Worm (Caenorhabditis elegans) whole organism, L4 larva: ENCODE results near the gene popl-5.

Experiments used
- F37D6.2 ChIP-seq: sonication (generic microtip); optimal IDR thresholded peaks from 2 replicates; lab custom pipeline; 2016; ENCODE audit warnings: mild to moderate bottlenecking, missing genetic modification characterization, missing compliant biosample characterization
- R02D3.7 ChIP-seq: fragments of 150-350 bp; sonication (generic microtip); optimal IDR thresholded peaks from 3 replicates; lab custom pipeline; 2014; ENCODE audit warnings: missing biosample characterization, missing genetic modification characterization
- T26A8.4 ChIP-seq: fragments of 200-800 bp; sonication (Bioruptor generic); IDR thresholded peaks from 2 replicates; pipeline ENCODE4 v1.3.6; 2022; ENCODE audit warnings: missing genetic modification characterization, missing compliant biosample characterization
- Y75B8A.6 ChIP-seq: fragments of 200-800 bp; sonication (Bioruptor generic); IDR thresholded peaks from 2 replicates; pipeline ENCODE4 v1.3.6; 2022; ENCODE audit warnings: missing genetic modification reagents, missing genetic modification characterization, missing compliant biosample characterization
- ZK546.5 ChIP-seq, 2 experiments: sonication (generic microtip); optimal IDR thresholded peaks; 2 replicates each; lab custom pipeline; 2017; ENCODE audit warnings: missing biosample characterization in 2 of 2, missing genetic modification characterization in 2 of 2
- aha-1 ChIP-seq: fragments of 150-350 bp; peaks from one replicate; lab custom pipeline; 2014; ENCODE audit warnings: missing biosample characterization, missing genetic modification characterization
- attf-4 ChIP-seq: sonication (generic microtip); optimal IDR thresholded peaks from 3 replicates; lab custom pipeline; 2017; ENCODE audit warnings: missing biosample characterization, missing genetic modification characterization
- ceh-32 ChIP-seq: sonication (generic microtip); optimal IDR thresholded peaks from 2 replicates; lab custom pipeline; 2016; ENCODE audit warnings: mild to moderate bottlenecking, missing genetic modification characterization, missing compliant biosample characterization; ENCODE audit not compliant: poor library complexity
- ceh-44 ChIP-seq: fragments of 200-800 bp; sonication (Bioruptor generic); IDR thresholded peaks from 2 replicates; pipeline ENCODE4 v1.3.6; 2022; ENCODE audit warnings: missing genetic modification reagents, missing genetic modification characterization, missing compliant biosample characterization
- ceh-82 ChIP-seq: sonication (generic microtip); optimal IDR thresholded peaks from 2 replicates; lab custom pipeline; 2017; ENCODE audit warnings: missing biosample characterization, missing genetic modification characterization
- cey-2 ChIP-seq: sonication (generic microtip); optimal IDR thresholded peaks from 3 replicates; lab custom pipeline; 2017; ENCODE audit warnings: missing genetic modification characterization, mild to moderate bottlenecking, missing compliant biosample characterization, antibody characterized with exemption, borderline replicate concordance; ENCODE audit not compliant: insufficient read depth
- ctbp-1 ChIP-seq: fragments of 200-800 bp; sonication (Bioruptor generic); IDR thresholded peaks from 2 replicates; pipeline ENCODE4 v1.3.6; 2022; ENCODE audit warnings: missing genetic modification reagents, missing genetic modification characterization, missing compliant biosample characterization
- daf-12 ChIP-seq: fragments of 150-350 bp; optimal IDR thresholded peaks from 2 replicates; lab custom pipeline; 2014; ENCODE audit warnings: missing biosample characterization, missing genetic modification reagents, missing genetic modification characterization
- daf-19 ChIP-seq: fragments of 200-800 bp; sonication (Bioruptor generic); conservative IDR thresholded peaks from 2 replicates; pipeline ENCODE4 v1.3.6; 2022; ENCODE audit warnings: missing genetic modification characterization, missing compliant biosample characterization
- daf-8 ChIP-seq: fragments of 200-800 bp; sonication (Bioruptor generic); IDR thresholded peaks from 2 replicates; pipeline ENCODE4 v1.3.6; 2022; ENCODE audit warnings: missing genetic modification characterization, missing compliant biosample characterization
- dmd-8 ChIP-seq: fragments of 200-800 bp; sonication (Bioruptor generic); IDR thresholded peaks from 2 replicates; pipeline ENCODE4 v1.3.6; 2022; ENCODE audit warnings: missing genetic modification characterization, missing compliant biosample characterization
- fos-1 ChIP-seq: fragments of 150-350 bp; optimal IDR thresholded peaks from 2 replicates; lab custom pipeline; 2014; ENCODE audit warnings: missing biosample characterization, missing genetic modification characterization
- gei-8 ChIP-seq: fragments of 200-800 bp; sonication (Bioruptor generic); optimal IDR thresholded peaks from 2 replicates; lab custom pipeline; 2018; ENCODE audit warnings: mild to moderate bottlenecking, missing genetic modification characterization, missing compliant biosample characterization
- hlh-30 ChIP-seq: sonication (generic microtip); optimal IDR thresholded peaks from 2 replicates; lab custom pipeline; 2017; ENCODE audit warnings: antibody characterized with exemption, mild to moderate bottlenecking, missing genetic modification characterization, missing compliant biosample characterization; ENCODE audit not compliant: insufficient read depth
- jun-1 ChIP-seq: fragments of 150-350 bp; optimal IDR thresholded peaks from 2 replicates; lab custom pipeline; 2014; ENCODE audit warnings: missing biosample characterization, missing genetic modification reagents, missing genetic modification characterization
- lim-7 ChIP-seq: fragments of 200-800 bp; sonication (Bioruptor generic); IDR thresholded peaks from 2 replicates; pipeline ENCODE4 v1.3.6; 2022; ENCODE audit warnings: missing genetic modification characterization, missing compliant biosample characterization
- lin-13 ChIP-seq: fragments of 150-350 bp; optimal IDR thresholded peaks from 2 replicates; lab custom pipeline; 2014; ENCODE audit warnings: missing biosample characterization, missing genetic modification reagents, missing genetic modification characterization
- lin-38 ChIP-seq: fragments of 200-800 bp; sonication (Bioruptor generic); IDR thresholded peaks from 2 replicates; pipeline ENCODE4 v1.3.6; 2022; ENCODE audit warnings: missing genetic modification reagents, missing genetic modification characterization, missing compliant biosample characterization
- lsy-2 ChIP-seq, 2 experiments: fragments of 150-350 bp in 1 of 2; sonication (generic microtip) in 1 of 2; optimal IDR thresholded peaks; 2 replicates each; lab custom pipeline; 2014 to 2017; ENCODE audit warnings: missing biosample characterization in 2 of 2, missing genetic modification characterization in 2 of 2
- mdl-1 ChIP-seq, 2 experiments: fragments of 150-350 bp in 1 of 2; sonication (generic microtip) in 1 of 2; optimal IDR thresholded peaks; 2 replicates each; lab custom pipeline; 2014 to 2017; ENCODE audit warnings: missing biosample characterization in 2 of 2, missing genetic modification characterization in 2 of 2
- mes-2 ChIP-seq: sonication (generic microtip); optimal IDR thresholded peaks from 2 replicates; lab custom pipeline; 2016; ENCODE audit warnings: missing genotype, mild to moderate bottlenecking, missing genetic modification characterization, missing compliant biosample characterization; ENCODE audit not compliant: poor library complexity, severe bottlenecking
- mxl-2 ChIP-seq: fragments of 200-800 bp; sonication (Bioruptor generic); conservative IDR thresholded peaks from 2 replicates; pipeline ENCODE4 v1.3.6; 2022; ENCODE audit warnings: missing genetic modification reagents, missing genetic modification characterization, missing compliant biosample characterization
- nhr-111 ChIP-seq: fragments of 200-800 bp; sonication (Bioruptor generic); optimal IDR thresholded peaks from 2 replicates; lab custom pipeline; 2018; ENCODE audit warnings: mild to moderate bottlenecking, missing genetic modification characterization, missing compliant biosample characterization
- nhr-237 ChIP-seq: sonication (generic microtip); optimal IDR thresholded peaks from 2 replicates; lab custom pipeline; 2017; ENCODE audit warnings: missing biosample characterization, missing genetic modification characterization
- nhr-28 ChIP-seq: fragments of 150-350 bp; optimal IDR thresholded peaks from 2 replicates; lab custom pipeline; 2014; ENCODE audit warnings: missing biosample characterization, missing genetic modification characterization
- nhr-76 ChIP-seq: fragments of 150-350 bp; optimal IDR thresholded peaks from 2 replicates; lab custom pipeline; 2014; ENCODE audit warnings: missing biosample characterization, missing genetic modification characterization
- nhr-77 ChIP-seq: fragments of 150-350 bp; optimal IDR thresholded peaks from 2 replicates; lab custom pipeline; 2014; ENCODE audit warnings: missing biosample characterization, missing genetic modification characterization
- spr-1 ChIP-seq: sonication (generic microtip); optimal IDR thresholded peaks from 2 replicates; lab custom pipeline; 2016; ENCODE audit warnings: mild to moderate bottlenecking, missing genetic modification characterization, missing compliant biosample characterization
- spr-3 ChIP-seq: fragments of 200-800 bp; sonication (Bioruptor generic); optimal IDR thresholded peaks from 2 replicates; lab custom pipeline; 2018; ENCODE audit warnings: mild to moderate bottlenecking, missing genetic modification characterization, missing compliant biosample characterization
- unc-62 ChIP-seq, 3 experiments: fragments of 150-350 bp in 1 of 3; sonication (generic microtip); optimal IDR thresholded peaks in 2 of 3; peaks in 1 of 3; 1 replicate in 1 of 3; 2 replicates in 2 of 3; lab custom pipeline; 2014 to 2017; ENCODE audit warnings: missing biosample characterization in 3 of 3, missing genetic modification characterization in 3 of 3, missing genetic modification reagents in 3 of 3, missing genotype in 1 of 3
- zfp-3 ChIP-seq: fragments of 200-800 bp; sonication (Bioruptor generic); conservative IDR thresholded peaks from 2 replicates; pipeline ENCODE4 v1.3.6; 2022; ENCODE audit warnings: missing genetic modification reagents, missing genetic modification characterization, missing compliant biosample characterization
- zip-11 ChIP-seq: fragments of 200-800 bp; sonication (Bioruptor generic); IDR thresholded peaks from 2 replicates; pipeline ENCODE4 v1.3.6; 2022; ENCODE audit warnings: missing genetic modification characterization, missing compliant biosample characterization
- zip-2 ChIP-seq: fragments of 150-350 bp; optimal IDR thresholded peaks from 2 replicates; lab custom pipeline; 2014; ENCODE audit warnings: missing biosample characterization, missing genetic modification characterization
- ztf-11 ChIP-seq: fragments of 150-350 bp; optimal IDR thresholded peaks from 2 replicates; lab custom pipeline; 2014; ENCODE audit warnings: missing biosample characterization, missing genetic modification characterization

Gene popl-5

ce11 chrIII:11496496-11496895, 9.4 kb upstream of the popl-5 start, which contains the start of gene Y66D12A.24 (continued):
- TF ChIP-seq nhr-111 (GFP tag; lab: Kevin White, UChicago) = no peak
- no peak for TF ChIP-seq lin-13
- no peak for TF ChIP-seq dmd-8 (GFP tag; lab: Robert Waterston, UW)
- TF ChIP-seq ceh-82 (tag; lab: Kevin White, UChicago) = no peak
- TF ChIP-seq spr-3 (GFP tag; lab: Kevin White, UChicago) = no peak
- no peak for TF ChIP-seq zip-2 (tag; lab: Kevin White, UChicago)
- TF ChIP-seq nhr-76 (tag; lab: Kevin White, UChicago) = no peak
- peak; percentile 23 for TF ChIP-seq mes-2 (tag; lab: Kevin White, UChicago)
- TF ChIP-seq T26A8.4 (GFP tag; lab: Robert Waterston, UW) = no peak
- TF ChIP-seq ZK546.5 (tag; optimal IDR thresholded peaks at IDR 0.05; lab: Kevin White, UChicago) = no peak
- TF ChIP-seq nhr-28 (tag; lab: Kevin White, UChicago) = peak; percentile 78
- no peak for TF ChIP-seq ztf-11 (tag; lab: Kevin White, UChicago)
- peak; percentile 50 for TF ChIP-seq lin-38 (GFP tag; lab: Robert Waterston, UW)
- no peak for TF ChIP-seq lim-7 (GFP tag; lab: Robert Waterston, UW)
- no peak for TF ChIP-seq daf-19 (GFP tag; lab: Robert Waterston, UW)
- no peak for TF ChIP-seq jun-1 (tag; lab: Kevin White, UChicago)
- TF ChIP-seq F37D6.2 (tag; lab: Kevin White, UChicago) = no peak
- TF ChIP-seq attf-4 (tag; lab: Kevin White, UChicago) = no peak
- TF ChIP-seq lsy-2 (tag; optimal IDR thresholded peaks at IDR 0.05; lab: Kevin White, UChicago) = peak in 1 of 2 experiments; percentile 17
- no peak for TF ChIP-seq cey-2 (tag; lab: Kevin White, UChicago)
- TF ChIP-seq nhr-77 (tag; lab: Kevin White, UChicago) = peak; percentile 5
- peak; percentile 66 for TF ChIP-seq hlh-30
- no peak for TF ChIP-seq zip-11
- TF ChIP-seq mdl-1 (tag; optimal IDR thresholded peaks at IDR 0.05; lab: Kevin White, UChicago) = peak in 1 of 2 experiments; percentile 29
- TF ChIP-seq ceh-32 = no peak
- no peak for TF ChIP-seq Y75B8A.6 (GFP tag; lab: Robert Waterston, UW)
- no peak for TF ChIP-seq spr-1 (tag; lab: Kevin White, UChicago)
- no peak for TF ChIP-seq mxl-2 (GFP tag; lab: Robert Waterston, UW)
- no peak for TF ChIP-seq daf-8 (GFP tag; lab: Robert Waterston, UW)
- TF ChIP-seq R02D3.7 (tag; lab: Kevin White, UChicago) = no peak
- TF ChIP-seq nhr-237 (tag; lab: Kevin White, UChicago) = no peak
- TF ChIP-seq unc-62 (GFP tag; optimal IDR thresholded peaks at IDR 0.05 in 1 of 2; lab: Kevin White, UChicago) = no peak
- TF ChIP-seq unc-62 (tag; optimal IDR thresholded peaks at IDR 0.05; lab: Kevin White, UChicago) = no peak
- no peak for TF ChIP-seq daf-12
- TF ChIP-seq ctbp-1 (GFP tag; lab: Robert Waterston, UW) = no peak
- TF ChIP-seq gei-8 (GFP tag; lab: Kevin White, UChicago) = no peak
- TF ChIP-seq, all 104 proteins: peak for 19

DNA sequence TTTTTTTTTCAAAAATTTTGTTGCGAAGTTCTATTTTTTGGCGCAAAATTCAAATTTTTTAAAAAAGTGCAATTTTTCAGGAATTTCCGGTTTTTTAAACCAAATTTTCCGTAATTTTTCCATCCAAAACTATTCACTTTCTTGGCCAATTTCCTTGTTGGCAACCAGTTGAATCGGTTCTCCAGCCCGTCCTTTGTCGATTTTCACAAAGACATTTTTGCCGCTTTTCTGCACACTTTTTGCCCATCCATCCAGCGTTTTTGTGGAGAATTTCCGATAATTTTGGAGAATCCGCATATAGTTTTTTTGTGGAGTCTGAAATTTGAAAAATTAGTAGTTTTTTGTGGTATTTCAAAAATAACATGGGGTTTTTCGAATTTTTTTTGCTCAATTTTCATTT, 5.3 kb upstream of the popl-5 start:
- no peak for TF ChIP-seq ceh-44
- no peak for TF ChIP-seq fos-1 (tag; lab: Kevin White, UChicago)
- peak; percentile 90 for TF ChIP-seq aha-1 (tag; lab: Kevin White, UChicago)
- TF ChIP-seq zfp-3 (GFP tag; lab: Robert Waterston, UW) = no peak

DNA sequence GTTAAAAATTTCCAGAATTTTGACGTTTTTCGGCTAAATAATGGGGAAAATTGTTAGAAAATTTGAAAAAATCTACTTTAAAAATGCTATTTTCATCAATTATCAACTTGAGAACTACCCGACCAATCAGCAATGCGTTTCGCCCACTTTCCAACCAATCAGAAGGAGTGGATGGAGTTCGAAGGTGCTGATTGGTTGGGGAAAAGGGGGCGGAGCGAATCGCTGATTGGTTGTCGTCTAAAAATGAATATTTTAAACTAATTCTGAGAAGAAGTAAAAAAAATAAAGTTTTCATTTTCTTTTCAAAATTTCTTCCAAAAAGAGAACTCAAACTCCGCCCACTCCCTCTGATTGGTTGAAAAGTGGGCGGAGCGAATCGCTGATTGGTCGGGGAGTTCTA, 3.1 kb upstream of the popl-5 start:
- no peak for TF ChIP-seq gei-8 (GFP tag; lab: Kevin White, UChicago)
- peak in 1 of 2 experiments; percentile 40 for TF ChIP-seq unc-62 (GFP tag; optimal IDR thresholded peaks at IDR 0.05 in 1 of 2; lab: Kevin White, UChicago)
- TF ChIP-seq unc-62 (tag; optimal IDR thresholded peaks at IDR 0.05; lab: Kevin White, UChicago) = no peak
